Worm (Caenorhabditis elegans) whole organism, midembryonic: Measurements from ENCODE around the gene Y50D4A.1.

Experiments
- T22C8.4 ChIP-seq: fragments of 200-800 bp; sonication (Bioruptor generic); IDR thresholded peaks from 2 replicates; pipeline ENCODE4 v1.3.6; 2022; ENCODE audit warnings: missing genetic modification characterization, missing compliant biosample characterization
- cog-1 ChIP-seq: sonication (generic microtip); optimal IDR thresholded peaks from 2 replicates; lab custom pipeline; 2016; ENCODE audit warnings: missing genetic modification characterization, missing compliant biosample characterization
- med-1 ChIP-seq: sonication (generic microtip); optimal IDR thresholded peaks from 2 replicates; lab custom pipeline; 2017; ENCODE audit warnings: missing genetic modification characterization, mild to moderate bottlenecking, missing compliant biosample characterization, antibody characterized with exemption, missing genetic modification reagents; ENCODE audit not compliant: insufficient read depth
- ztf-23 ChIP-seq: fragments of 200-800 bp; sonication (Bioruptor generic); IDR thresholded peaks from 2 replicates; pipeline ENCODE4 v1.3.6; 2022; ENCODE audit warnings: missing genetic modification reagents, missing genetic modification characterization, missing compliant biosample characterization
- ztf-29 ChIP-seq: fragments of 200-800 bp; sonication (Bioruptor generic); IDR thresholded peaks from 2 replicates; pipeline ENCODE4 v1.3.6; 2022; ENCODE audit warnings: missing genetic modification reagents, missing genetic modification characterization, missing compliant biosample characterization

DNA sequence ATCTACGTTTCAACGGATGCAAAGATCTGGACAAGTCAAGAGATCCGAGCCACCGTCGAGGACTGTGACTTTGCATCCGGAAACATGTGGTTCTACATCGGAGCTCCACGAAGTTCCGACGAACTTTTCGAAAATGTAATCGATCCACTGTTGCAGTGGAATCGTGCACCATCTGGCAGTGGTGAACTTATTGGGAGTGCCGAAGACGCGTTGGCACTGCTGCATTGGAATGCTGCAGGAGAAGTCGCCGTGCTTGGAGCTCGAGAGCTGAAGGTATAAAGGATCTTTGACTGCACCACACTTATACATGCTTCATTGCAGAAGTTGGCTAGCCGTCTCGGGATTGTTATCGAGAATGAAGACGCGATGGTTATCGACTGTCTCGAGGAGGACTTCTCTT is 54.3 kb downstream of the Y50D4A.1 start:
- TF ChIP-seq T22C8.4 (no peak), ztf-23 (no peak), med-1 (GFP tag; lab: Kevin White, UChicago) (no peak), ztf-29 (GFP tag; lab: Robert Waterston, UW) (no peak), cog-1 (tag; lab: Kevin White, UChicago) (no peak)
